Worm (Caenorhabditis elegans) whole organism, L4 larva: Measurements from ENCODE around the gene T04H1.12.

Source experiments
- F44E2.7 ChIP-seq: fragments of 200-800 bp; sonication (Bioruptor generic); IDR thresholded peaks from 2 replicates; pipeline ENCODE4 v2.1.2; 2022; ENCODE audit warnings: missing genetic modification characterization, missing compliant biosample characterization
- F49E8.2 ChIP-seq: sonication (generic microtip); optimal IDR thresholded peaks from 2 replicates; lab custom pipeline; 2016; ENCODE audit warnings: missing compliant biosample characterization, mild to moderate bottlenecking, missing genetic modification characterization, borderline replicate concordance
- R02D3.7 ChIP-seq: fragments of 150-350 bp; sonication (generic microtip); optimal IDR thresholded peaks from 3 replicates; lab custom pipeline; 2014; ENCODE audit warnings: missing biosample characterization, missing genetic modification characterization
- aha-1 ChIP-seq: fragments of 150-350 bp; peaks from one replicate; lab custom pipeline; 2014; ENCODE audit warnings: missing biosample characterization, missing genetic modification characterization
- arid-1 ChIP-seq: fragments of 200-800 bp; sonication (Bioruptor generic); conservative IDR thresholded peaks from 2 replicates; pipeline ENCODE4 v1.3.6; 2022; ENCODE audit warnings: missing genetic modification reagents, missing genetic modification characterization, missing compliant biosample characterization
- attf-4 ChIP-seq: sonication (generic microtip); optimal IDR thresholded peaks from 3 replicates; lab custom pipeline; 2017; ENCODE audit warnings: missing biosample characterization, missing genetic modification characterization
- ceh-20 ChIP-seq: fragments of 200-800 bp; sonication (Bioruptor generic); IDR thresholded peaks from 2 replicates; pipeline ENCODE4 v1.3.6; 2022; ENCODE audit warnings: missing genetic modification reagents, missing genetic modification characterization, missing compliant biosample characterization
- ceh-82 ChIP-seq: sonication (generic microtip); optimal IDR thresholded peaks from 2 replicates; lab custom pipeline; 2017; ENCODE audit warnings: missing biosample characterization, missing genetic modification characterization
- ces-1 ChIP-seq: fragments of 150-350 bp; sonication (generic microtip); optimal IDR thresholded peaks from 4 replicates; lab custom pipeline; 2014; ENCODE audit warnings: missing biosample characterization, missing genetic modification reagents, missing genetic modification characterization
- cey-2 ChIP-seq: sonication (generic microtip); optimal IDR thresholded peaks from 3 replicates; lab custom pipeline; 2017; ENCODE audit warnings: missing genetic modification characterization, mild to moderate bottlenecking, missing compliant biosample characterization, antibody characterized with exemption, borderline replicate concordance; ENCODE audit not compliant: insufficient read depth
- daf-16 ChIP-seq, 3 experiments: sonication (generic microtip); optimal IDR thresholded peaks; 2 replicates each; lab custom pipeline; 2016 to 2017; ENCODE audit warnings: missing genetic modification characterization in 3 of 3, missing genetic modification reagents in 3 of 3, mild to moderate bottlenecking in 2 of 3, missing compliant biosample characterization in 2 of 3, missing biosample characterization in 1 of 3, moderate library complexity in 1 of 3
- daf-8 ChIP-seq: fragments of 200-800 bp; sonication (Bioruptor generic); IDR thresholded peaks from 2 replicates; pipeline ENCODE4 v1.3.6; 2022; ENCODE audit warnings: missing genetic modification characterization, missing compliant biosample characterization
- dmd-6 ChIP-seq: fragments of 200-800 bp; sonication (Bioruptor generic); IDR thresholded peaks from 2 replicates; pipeline ENCODE4 v1.3.6; 2022; ENCODE audit warnings: missing genetic modification reagents, missing genetic modification characterization, missing compliant biosample characterization
- dve-1 ChIP-seq: sonication (generic microtip); optimal IDR thresholded peaks from 2 replicates; lab custom pipeline; 2017; ENCODE audit warnings: antibody characterized with exemption, mild to moderate bottlenecking, missing genetic modification characterization, missing compliant biosample characterization; ENCODE audit not compliant: insufficient read depth
- egl-27 ChIP-seq: sonication (generic microtip); optimal IDR thresholded peaks from 3 replicates; lab custom pipeline; 2017; ENCODE audit warnings: missing biosample characterization, missing genetic modification reagents, missing genetic modification characterization
- hlh-11 ChIP-seq: fragments of 200-800 bp; sonication (Bioruptor generic); optimal IDR thresholded peaks from 2 replicates; lab custom pipeline; 2018; ENCODE audit warnings: mild to moderate bottlenecking, missing genetic modification characterization, missing compliant biosample characterization
- hlh-30 ChIP-seq: sonication (generic microtip); optimal IDR thresholded peaks from 2 replicates; lab custom pipeline; 2017; ENCODE audit warnings: antibody characterized with exemption, mild to moderate bottlenecking, missing genetic modification characterization, missing compliant biosample characterization; ENCODE audit not compliant: insufficient read depth
- jun-1 ChIP-seq: fragments of 150-350 bp; optimal IDR thresholded peaks from 2 replicates; lab custom pipeline; 2014; ENCODE audit warnings: missing biosample characterization, missing genetic modification reagents, missing genetic modification characterization
- madf-5 ChIP-seq, 2 experiments: fragments of 200-800 bp; sonication (Bioruptor generic); IDR thresholded peaks; 2 replicates each; pipeline ENCODE4 v1.3.6; 2022; ENCODE audit warnings: missing compliant biosample characterization in 2 of 2, missing genetic modification characterization in 2 of 2
- nhr-102 ChIP-seq: sonication (generic microtip); optimal IDR thresholded peaks from 2 replicates; lab custom pipeline; 2016; ENCODE audit warnings: mild to moderate bottlenecking, missing genetic modification characterization, moderate library complexity, missing compliant biosample characterization
- nhr-25 ChIP-seq: sonication (generic microtip); optimal IDR thresholded peaks from 2 replicates; lab custom pipeline; 2017; ENCODE audit warnings: missing genetic modification characterization, mild to moderate bottlenecking, missing compliant biosample characterization, antibody characterized with exemption, moderate library complexity, borderline replicate concordance; ENCODE audit not compliant: insufficient read depth
- nhr-28 ChIP-seq: fragments of 150-350 bp; optimal IDR thresholded peaks from 2 replicates; lab custom pipeline; 2014; ENCODE audit warnings: missing biosample characterization, missing genetic modification characterization
- nhr-41 ChIP-seq: fragments of 200-800 bp; sonication (Bioruptor generic); IDR thresholded peaks from 2 replicates; pipeline ENCODE4 v1.3.6; 2022; ENCODE audit warnings: missing genetic modification reagents, missing genetic modification characterization, missing compliant biosample characterization
- pqm-1 ChIP-seq: sonication (generic microtip); optimal IDR thresholded peaks from 2 replicates; lab custom pipeline; 2017; ENCODE audit warnings: missing biosample characterization, missing genetic modification characterization
- sdz-12 ChIP-seq: fragments of 200-800 bp; sonication (Bioruptor generic); optimal IDR thresholded peaks from 2 replicates; lab custom pipeline; 2018; ENCODE audit warnings: mild to moderate bottlenecking, missing genetic modification characterization, missing compliant biosample characterization
- set-16 ChIP-seq: fragments of 200-800 bp; sonication (Bioruptor generic); IDR thresholded peaks from 2 replicates; pipeline ENCODE4 v1.3.6; 2022; ENCODE audit warnings: missing genetic modification reagents, missing genetic modification characterization, missing compliant biosample characterization
- spr-3 ChIP-seq: fragments of 200-800 bp; sonication (Bioruptor generic); optimal IDR thresholded peaks from 2 replicates; lab custom pipeline; 2018; ENCODE audit warnings: mild to moderate bottlenecking, missing genetic modification characterization, missing compliant biosample characterization
- tag-97 ChIP-seq: fragments of 200-800 bp; sonication (Bioruptor generic); IDR thresholded peaks from 2 replicates; pipeline ENCODE4 v1.3.6; 2022; ENCODE audit warnings: missing genetic modification characterization, missing compliant biosample characterization
- unc-130 ChIP-seq: sonication (generic microtip); optimal IDR thresholded peaks from 2 replicates; lab custom pipeline; 2016; ENCODE audit warnings: missing genetic modification reagents, missing genetic modification characterization, missing compliant biosample characterization
- unc-62 ChIP-seq, 3 experiments: fragments of 150-350 bp in 1 of 3; sonication (generic microtip); optimal IDR thresholded peaks in 2 of 3; peaks in 1 of 3; 1 replicate in 1 of 3; 2 replicates in 2 of 3; lab custom pipeline; 2014 to 2017; ENCODE audit warnings: missing biosample characterization in 3 of 3, missing genetic modification characterization in 3 of 3, missing genetic modification reagents in 3 of 3, missing genotype in 1 of 3
- vab-7 ChIP-seq: fragments of 200-800 bp; sonication (Bioruptor generic); IDR thresholded peaks from 2 replicates; pipeline ENCODE4 v1.3.6; 2022; ENCODE audit warnings: missing genetic modification reagents, missing genetic modification characterization, missing compliant biosample characterization
- zfp-2 ChIP-seq: sonication (generic microtip); optimal IDR thresholded peaks from 2 replicates; lab custom pipeline; 2016; ENCODE audit warnings: mild to moderate bottlenecking, missing genetic modification characterization, missing compliant biosample characterization
- zip-11 ChIP-seq: fragments of 200-800 bp; sonication (Bioruptor generic); IDR thresholded peaks from 2 replicates; pipeline ENCODE4 v1.3.6; 2022; ENCODE audit warnings: missing genetic modification characterization, missing compliant biosample characterization

The T04H1.12 gene

DNA sequence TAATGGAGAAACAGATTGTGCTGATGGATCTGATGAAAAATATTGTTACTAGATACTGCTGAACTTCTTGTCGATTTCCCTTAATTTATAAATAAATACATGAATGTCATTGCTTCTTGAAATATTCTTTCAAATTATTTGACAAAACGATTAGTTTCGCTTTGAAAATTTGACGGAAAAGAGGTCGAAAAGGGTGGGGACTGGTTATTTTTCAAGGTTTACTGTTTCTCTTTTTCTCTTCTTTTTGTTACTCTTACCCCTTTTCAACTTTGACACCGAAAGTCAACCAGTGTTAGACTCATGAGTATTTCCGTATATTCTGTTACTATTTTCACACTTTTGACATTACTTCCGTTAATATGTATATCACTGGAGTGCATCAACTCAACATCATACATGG, at the start of gene T04H1.12:
Gene T04H1.12, plus strand, starts transcription at position 301 of the 400 bp plus-strand sequence.
- TF ChIP-seq unc-62 (GFP tag; optimal IDR thresholded peaks at IDR 0.05 in 1 of 2; lab: Kevin White, UChicago), result peak in 1 of 2 experiments; percentile 23
- TF ChIP-seq unc-62 (tag; optimal IDR thresholded peaks at IDR 0.05; lab: Kevin White, UChicago), result no peak
- TF ChIP-seq madf-5 (GFP tag; IDR thresholded peaks at IDR 0.05; lab: Robert Waterston, UW), result no peak
- TF ChIP-seq tag-97 (GFP tag; lab: Robert Waterston, UW), result no peak
- TF ChIP-seq arid-1 (GFP tag; lab: Robert Waterston, UW), result no peak

DNA sequence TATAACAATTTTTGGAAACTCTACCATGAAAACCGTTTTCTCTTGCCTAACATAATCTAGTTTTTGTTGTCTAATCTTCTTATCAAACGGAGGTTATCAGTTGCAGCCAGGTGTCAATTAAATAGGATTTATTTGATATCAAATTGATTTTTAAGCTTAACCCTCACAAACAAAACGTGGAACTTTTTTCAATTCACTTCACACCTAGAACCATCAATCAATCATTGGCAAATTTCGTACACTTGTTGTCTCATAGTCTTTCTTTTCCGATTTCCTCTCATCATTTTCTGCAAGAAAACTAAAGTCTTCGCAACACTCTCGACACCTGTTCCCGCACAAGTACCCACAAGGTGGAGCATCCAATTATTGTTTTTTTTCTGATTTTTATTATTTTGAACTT, 46.8 kb upstream of the T04H1.12 start:
- TF ChIP-seq attf-4 (tag; lab: Kevin White, UChicago) (no peak), unc-130 (no peak), nhr-25 (tag; lab: Kevin White, UChicago) (no peak), nhr-28 (tag; lab: Kevin White, UChicago) (no peak), ceh-82 (tag; lab: Kevin White, UChicago) (no peak), unc-62 (GFP tag; optimal IDR thresholded peaks at IDR 0.05 in 1 of 2; lab: Kevin White, UChicago) (peak in 1 of 2 experiments; percentile 58), unc-62 (tag; optimal IDR thresholded peaks at IDR 0.05; lab: Kevin White, UChicago) (no peak), daf-16 (GFP tag; optimal IDR thresholded peaks at IDR 0.05; lab: Kevin White, UChicago) (peak in 1 of 2 experiments; percentile 65), daf-16 (tag; optimal IDR thresholded peaks at IDR 0.05; lab: Kevin White, UChicago) (no peak), daf-8 (GFP tag; lab: Robert Waterston, UW) (no peak), cey-2 (no peak), pqm-1 (peak; percentile 3), sdz-12 (GFP tag; lab: Kevin White, UChicago) (no peak), jun-1 (tag; lab: Kevin White, UChicago) (no peak), F44E2.7 (GFP tag; lab: Robert Waterston, UW) (no peak), R02D3.7 (tag; lab: Kevin White, UChicago) (no peak), ceh-20 (GFP tag; lab: Robert Waterston, UW) (no peak), vab-7 (GFP tag; lab: Robert Waterston, UW) (no peak), egl-27 (no peak), dve-1 (tag; lab: Kevin White, UChicago) (peak; percentile 15), F49E8.2 (tag; lab: Kevin White, UChicago) (no peak), nhr-102 (no peak), dmd-6 (GFP tag; lab: Robert Waterston, UW) (peak; percentile 87), nhr-41 (GFP tag; lab: Robert Waterston, UW) (no peak), spr-3 (no peak), zfp-2 (tag; lab: Kevin White, UChicago) (no peak)

DNA sequence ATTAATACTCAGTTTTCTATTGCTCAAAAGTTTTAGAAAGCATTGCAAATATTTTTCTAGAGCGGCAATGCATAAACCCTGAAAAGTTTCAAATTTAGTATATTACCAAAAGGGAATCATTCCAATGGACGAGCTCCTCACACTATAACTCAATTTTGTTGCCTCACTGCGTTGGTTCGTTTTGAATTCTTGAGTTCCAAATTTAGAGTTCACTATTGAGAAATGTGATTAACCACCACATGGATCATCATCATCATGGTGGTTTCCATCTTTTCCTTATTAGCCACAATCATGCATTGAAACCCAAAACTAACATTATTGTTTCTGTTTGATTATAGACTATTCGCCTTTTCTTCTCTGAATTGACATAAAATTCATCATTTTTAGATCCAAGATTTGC, 45.5 kb upstream of the T04H1.12 start:
- TF ChIP-seq ces-1 (peak; percentile 34), pqm-1 (no peak)

DNA sequence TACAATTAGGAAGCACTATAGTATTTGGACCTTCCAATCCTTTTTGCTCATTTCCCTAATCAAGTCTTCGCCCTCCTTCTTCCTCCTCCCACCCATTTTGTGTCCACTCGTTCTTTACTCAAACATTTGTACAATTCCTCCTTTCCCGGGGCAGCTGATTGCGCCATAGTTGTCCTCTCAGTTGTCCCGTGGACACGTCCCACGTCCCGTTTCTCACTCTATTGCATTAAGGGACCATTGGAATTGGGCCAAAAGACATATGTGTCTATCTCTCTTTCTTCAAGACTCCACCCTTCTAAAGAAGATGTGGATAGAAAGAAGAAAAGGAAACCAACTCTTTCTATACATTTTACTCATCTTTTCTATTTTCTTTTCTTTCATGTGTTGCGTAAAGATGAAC, 44.4 kb upstream of the T04H1.12 start:
- TF ChIP-seq zip-11 (GFP tag; lab: Robert Waterston, UW) (no peak), arid-1 (GFP tag; lab: Robert Waterston, UW) (no peak), ces-1 (peak; percentile 21), aha-1 (tag; lab: Kevin White, UChicago) (peak; percentile 78), nhr-41 (GFP tag; lab: Robert Waterston, UW) (no peak)

DNA sequence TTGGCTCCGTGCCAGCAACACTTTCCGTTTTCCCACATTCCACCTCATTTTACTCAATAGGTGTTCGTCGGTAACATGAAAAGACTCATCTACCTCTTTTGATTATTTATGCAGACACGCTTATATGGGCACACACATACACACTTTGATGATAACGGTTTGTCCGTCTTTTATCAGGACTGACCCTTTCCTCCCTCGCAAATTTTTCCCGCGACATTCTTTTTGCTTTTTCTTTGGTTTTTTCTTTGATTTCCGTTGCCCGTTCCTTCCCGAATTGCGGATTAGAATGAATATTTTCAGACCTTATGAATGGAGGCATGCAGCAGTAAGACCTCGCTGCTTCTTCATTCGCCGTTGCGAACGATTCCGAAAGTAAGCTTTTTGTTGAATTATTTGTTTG, 42.4 kb upstream of the T04H1.12 start, which contains the start of gene vab-8:
Gene vab-8, plus strand, starts transcription at position 301 of the 400 bp plus-strand sequence.
- TF ChIP-seq set-16, result no peak
- no peak for TF ChIP-seq zip-11 (GFP tag; lab: Robert Waterston, UW)
- peak; percentile 34 for TF ChIP-seq pqm-1
- no peak for TF ChIP-seq hlh-30
- TF ChIP-seq nhr-28 (tag; lab: Kevin White, UChicago), result peak; percentile 46
- peak; percentile 39; the same call in 1 of the 2 replicates for TF ChIP-seq dmd-6 (GFP tag; lab: Robert Waterston, UW)
- TF ChIP-seq hlh-11, result peak; percentile 7
